Fruit fly (Drosophila melanogaster): Measurements from ENCODE around the gene chico.

chico gene

DNA sequence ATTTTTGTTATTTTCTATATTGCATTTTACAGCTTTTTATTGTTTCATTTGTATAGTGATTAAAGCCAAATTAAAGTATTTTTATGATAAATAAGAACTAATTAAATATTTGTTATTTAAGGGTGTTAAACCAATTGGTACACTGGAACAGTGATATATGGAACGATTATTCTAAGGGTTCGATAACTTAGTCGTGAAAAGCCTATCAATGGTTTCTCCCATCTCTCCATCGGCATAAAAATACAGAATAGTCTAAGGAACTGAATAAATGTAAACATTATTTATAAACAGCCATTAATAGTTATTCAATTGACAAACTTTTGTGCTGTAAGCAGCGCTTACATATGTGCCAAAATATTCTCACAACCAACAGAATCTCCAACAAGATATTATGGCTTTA is 18.3 kb upstream of the chico start, which contains the start of gene Mob3:
Gene Mob3, plus strand, starts transcription at position 208 of the 400 bp plus-strand sequence.
- TF ChIP-seq CG17806 (tag; optimal IDR thresholded peaks at IDR 0.05) (no peak), Ets98B (GFP tag; IDR thresholded peaks at IDR 0.05) (no peak), EcR (GFP tag; optimal IDR thresholded peaks at IDR 0.05) (no peak), CG10348 (GFP tag; IDR thresholded peaks at IDR 0.05) (no peak), CG34367 (tag; optimal IDR thresholded peaks at IDR 0.05) (no peak), gl (tag; optimal IDR thresholded peaks at IDR 0.05) (no peak), Snoo (tag; optimal IDR thresholded peaks at IDR 0.05) (no peak), Pif1B (GFP tag; optimal IDR thresholded peaks at IDR 0.05) (no peak), CG32121 (GFP tag; IDR thresholded peaks at IDR 0.05) (no peak), D1 (tag; optimal IDR thresholded peaks at IDR 0.05) (no peak), CG12605 (GFP tag; IDR thresholded peaks at IDR 0.05) (no peak), CG8159 (tag; optimal IDR thresholded peaks at IDR 0.05) (no peak), CG14655 (GFP tag; optimal IDR thresholded peaks at IDR 0.05) (no peak), CG15710 (tag; optimal IDR thresholded peaks at IDR 0.05) (no peak), CG13204 (GFP tag; optimal IDR thresholded peaks at IDR 0.05) (no peak), CG9948 (tag; optimal IDR thresholded peaks at IDR 0.05) (no peak)

DNA sequence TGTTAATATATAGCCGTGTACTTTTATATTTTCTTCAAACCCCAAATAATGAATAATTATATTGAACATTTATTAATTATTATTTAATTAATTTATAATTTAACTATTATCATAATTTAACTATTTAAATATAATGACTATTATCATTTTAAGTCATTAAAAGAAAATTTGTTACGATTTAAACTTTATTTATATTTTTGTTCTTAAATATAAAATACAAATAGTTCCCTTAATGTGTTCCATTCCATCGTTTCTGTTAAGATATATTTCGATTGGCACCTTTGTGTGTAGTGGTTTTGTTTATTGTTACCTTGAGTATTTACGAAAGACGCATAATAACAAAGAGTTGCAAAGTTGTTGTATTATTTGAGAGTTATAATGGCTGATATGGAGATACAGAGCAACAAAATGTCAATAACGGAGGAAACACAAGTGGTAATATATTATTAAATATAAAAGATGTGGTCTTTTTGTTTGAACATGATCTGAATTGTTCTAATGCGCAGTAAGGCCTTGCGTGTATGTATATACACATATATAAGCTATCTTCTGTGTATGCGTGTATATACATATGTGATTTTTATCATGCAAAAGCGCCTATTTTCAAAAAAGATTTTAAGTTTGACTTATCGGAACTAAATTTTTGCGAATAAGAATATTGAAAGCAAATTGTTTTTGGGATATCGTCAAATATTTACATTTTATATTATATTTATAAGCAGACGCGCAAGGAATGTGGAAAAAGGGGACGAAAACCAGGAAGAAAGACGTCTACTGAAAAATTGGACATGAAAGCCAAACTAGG is 17.2 kb upstream of the chico start, which contains the start of gene REPTOR-BP:
Gene REPTOR-BP, plus strand, starts transcription at position 296 of the 805 bp plus-strand sequence.
- TF ChIP-seq rn (GFP tag; IDR thresholded peaks at IDR 0.05) (no peak), Snoo (tag; optimal IDR thresholded peaks at IDR 0.05) (peak; percentile 8)

DNA sequence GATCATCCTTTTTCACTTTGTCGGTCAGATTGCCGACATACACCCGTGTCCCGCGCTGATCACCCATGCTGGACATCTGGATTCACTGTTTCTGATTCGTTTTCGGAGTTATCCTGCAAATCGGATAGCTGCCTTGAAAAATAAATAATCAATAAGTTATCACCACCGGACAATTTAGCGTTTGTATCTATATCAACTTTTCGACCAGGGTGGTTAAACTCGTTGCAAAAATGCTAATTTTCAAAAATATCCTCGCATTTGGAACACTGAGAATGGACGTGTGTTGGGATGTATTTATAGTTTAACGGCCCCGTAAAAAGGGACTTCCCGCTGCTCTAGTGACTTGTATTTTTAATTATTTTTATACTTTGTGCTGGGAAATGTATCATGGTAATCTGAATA is 16.5 kb upstream of the chico start, which contains the start of gene Rsf1:
Gene Rsf1, minus strand, starts transcription at position 212 of the 402 bp plus-strand sequence.
- TF ChIP-seq rn (GFP tag; IDR thresholded peaks at IDR 0.05), result no peak
- peak; percentile 8 for TF ChIP-seq CG15710 (tag; optimal IDR thresholded peaks at IDR 0.05)

DNA sequence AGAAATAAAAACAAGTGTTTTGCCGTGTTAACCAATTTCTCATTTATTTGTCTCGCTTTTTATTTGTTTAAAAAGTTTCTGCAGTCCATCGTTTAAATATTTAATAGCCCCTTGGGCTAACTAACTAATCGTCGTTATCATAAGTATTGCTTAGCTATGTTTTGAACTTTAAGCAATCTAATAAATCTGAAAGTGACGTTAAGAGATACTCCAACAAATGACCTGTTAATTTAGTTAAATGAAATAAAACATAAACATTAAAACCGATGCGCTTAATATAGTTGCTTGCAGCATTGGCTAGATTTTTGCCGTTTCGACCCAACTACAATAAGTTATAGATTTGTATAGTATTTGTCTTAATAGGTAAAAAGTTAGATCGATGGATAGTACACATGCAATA is 14.9 kb upstream of the chico start:
- TF ChIP-seq fd96Ca (GFP tag; IDR thresholded peaks at IDR 0.05) (no peak), CG10348 (GFP tag; IDR thresholded peaks at IDR 0.05) (no peak), Pif1B (GFP tag; optimal IDR thresholded peaks at IDR 0.05) (no peak), D1 (tag; optimal IDR thresholded peaks at IDR 0.05) (no peak), CG32121 (GFP tag; IDR thresholded peaks at IDR 0.05) (no peak), CG17806 (tag; optimal IDR thresholded peaks at IDR 0.05) (no peak), CG8159 (tag; optimal IDR thresholded peaks at IDR 0.05) (no peak), CG12605 (GFP tag; IDR thresholded peaks at IDR 0.05) (no peak), CG9948 (tag; optimal IDR thresholded peaks at IDR 0.05) (no peak), Ets98B (GFP tag; IDR thresholded peaks at IDR 0.05) (no peak), CG34367 (tag; optimal IDR thresholded peaks at IDR 0.05) (no peak)

DNA sequence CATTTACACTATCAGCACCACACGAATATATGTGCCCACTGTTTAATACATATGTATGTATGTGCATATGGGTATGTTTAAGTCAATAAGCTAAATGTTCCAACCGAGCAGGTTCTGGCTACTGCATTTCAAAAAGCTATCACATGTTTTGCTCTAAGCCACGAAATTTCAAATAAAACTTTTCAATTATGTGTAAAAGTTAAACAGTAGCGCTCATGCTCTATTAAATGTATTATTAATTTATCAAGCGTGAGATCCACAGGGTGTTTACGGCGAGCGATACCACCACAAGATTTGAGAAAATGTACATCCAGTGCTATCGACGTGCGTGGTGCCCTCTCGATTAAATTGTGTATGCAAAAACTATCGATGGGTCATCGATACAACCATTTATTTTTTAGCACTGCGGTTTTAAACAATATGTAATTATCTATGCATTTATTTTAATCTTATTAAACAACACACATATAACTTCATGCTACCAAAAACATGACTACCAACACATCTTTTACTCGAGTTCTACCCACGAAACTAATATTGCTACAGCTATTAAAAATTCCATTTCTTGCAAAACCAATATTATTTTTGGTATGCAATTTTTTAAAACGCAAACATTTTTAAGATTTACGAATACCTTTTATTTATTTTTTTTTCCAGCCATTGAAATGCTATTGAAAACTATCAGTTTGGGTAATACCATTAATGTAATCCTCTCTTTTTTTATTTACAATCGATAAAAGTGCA is 14.0 kb upstream of the chico start, which contains the start of gene Pten:
Gene Pten, minus strand, starts transcription at position 300 of the 744 bp plus-strand sequence.
- TF ChIP-seq Snoo (tag; optimal IDR thresholded peaks at IDR 0.05) (peak; percentile 16), Pif1A (GFP tag; optimal IDR thresholded peaks at IDR 0.05) (peak; percentile 53), D1 (tag; optimal IDR thresholded peaks at IDR 0.05) (no peak), CG12605 (GFP tag; IDR thresholded peaks at IDR 0.05) (peak; percentile 74; the same call in 1 of the 2 replicates), CG34367 (tag; optimal IDR thresholded peaks at IDR 0.05) (no peak), CG32121 (GFP tag; IDR thresholded peaks at IDR 0.05) (peak; percentile 64), CG17806 (tag; optimal IDR thresholded peaks at IDR 0.05) (peak; percentile 49), CG9948 (tag; optimal IDR thresholded peaks at IDR 0.05) (peak; percentile 55), CG14655 (GFP tag; optimal IDR thresholded peaks at IDR 0.05) (no peak), CG8301 (tag; optimal IDR thresholded peaks at IDR 0.05) (peak; percentile 60), CG8159 (tag; optimal IDR thresholded peaks at IDR 0.05) (no peak), CG15710 (tag; optimal IDR thresholded peaks at IDR 0.05) (peak; percentile 23), EcR (GFP tag; optimal IDR thresholded peaks at IDR 0.05) (no peak), Ets98B (GFP tag; IDR thresholded peaks at IDR 0.05) (no peak; the same call in 1 of the 2 replicates), CG13204 (GFP tag; optimal IDR thresholded peaks at IDR 0.05) (no peak), CG4496 (GFP tag; IDR thresholded peaks at IDR 0.05) (no peak), gl (tag; optimal IDR thresholded peaks at IDR 0.05) (no peak), fd96Ca (GFP tag; IDR thresholded peaks at IDR 0.05) (no peak), Pif1B (GFP tag; optimal IDR thresholded peaks at IDR 0.05) (peak; percentile 14), CG10348 (GFP tag; IDR thresholded peaks at IDR 0.05) (no peak), rn (GFP tag; IDR thresholded peaks at IDR 0.05) (no peak)

Measured in whole organism, pupa.